Fruit fly (Drosophila melanogaster) whole organism, embryonic: ENCODE data around the gene CG6959.

Experiments used
- CG10431 ChIP-seq: fragments of 200-800 bp; sonication (Bioruptor generic); optimal IDR thresholded peaks from 3 replicates; lab custom pipeline; 2018; ENCODE audit warnings: missing biosample characterization, mild to moderate bottlenecking, missing genetic modification characterization
- CG10979 ChIP-seq: fragments of 200-800 bp; sonication (Bioruptor generic); optimal IDR thresholded peaks from 2 replicates; lab custom pipeline; 2018; ENCODE audit warnings: missing biosample characterization, mild to moderate bottlenecking, missing genetic modification characterization, moderate library complexity
- CG11504 ChIP-seq: fragments of 200-800 bp; sonication (Bioruptor generic); optimal IDR thresholded peaks from 3 replicates; lab custom pipeline; 2019; ENCODE audit warnings: missing biosample characterization, mild to moderate bottlenecking, missing genetic modification characterization, moderate library complexity
- CG12071 ChIP-seq: fragments of 200-800 bp; sonication (Bioruptor generic); optimal IDR thresholded peaks from 3 replicates; lab custom pipeline; 2018; ENCODE audit warnings: missing biosample characterization, mild to moderate bottlenecking, missing genetic modification characterization
- CG12744 ChIP-seq: fragments of 200-800 bp; sonication (Bioruptor generic); optimal IDR thresholded peaks from 2 replicates; lab custom pipeline; 2016; ENCODE audit warnings: missing biosample characterization, missing genetic modification characterization
- CG13894 ChIP-seq: fragments of 200-800 bp; sonication (Bioruptor generic); optimal IDR thresholded peaks from 3 replicates; lab custom pipeline; 2018; ENCODE audit warnings: missing biosample characterization, mild to moderate bottlenecking, missing genetic modification characterization, moderate library complexity
- CG1603 ChIP-seq: fragments of 200-800 bp; sonication (Bioruptor generic); optimal IDR thresholded peaks from 2 replicates; lab custom pipeline; 2019; ENCODE audit warnings: missing biosample characterization, mild to moderate bottlenecking, missing genetic modification characterization, moderate library complexity
- CG2120 ChIP-seq: fragments of 200-800 bp; sonication (Bioruptor generic); optimal IDR thresholded peaks from 3 replicates; lab custom pipeline; 2016; ENCODE audit warnings: missing biosample characterization, missing genetic modification characterization
- CG30431 ChIP-seq: fragments of 200-800 bp; sonication (Bioruptor generic); optimal IDR thresholded peaks from 2 replicates; lab custom pipeline; 2017; ENCODE audit warnings: missing biosample characterization, missing genetic modification characterization
- CG4360 ChIP-seq: fragments of 200-800 bp; sonication (Bioruptor generic); IDR thresholded peaks from 2 replicates; pipeline ENCODE4 v1.3.6; 2022; ENCODE audit warnings: missing biosample characterization, missing genetic modification characterization
- CG7928 ChIP-seq: fragments of 200-800 bp; sonication (Bioruptor generic); optimal IDR thresholded peaks from 2 replicates; lab custom pipeline; 2017; ENCODE audit warnings: missing biosample characterization, mild to moderate bottlenecking, missing genetic modification characterization
- D19A ChIP-seq: fragments of 200-800 bp; optimal IDR thresholded peaks from 3 replicates; lab custom pipeline; 2019; ENCODE audit warnings: missing biosample characterization, mild to moderate bottlenecking, missing genetic modification characterization, moderate library complexity
- D19B ChIP-seq: fragments of 200-800 bp; sonication (Bioruptor generic); optimal IDR thresholded peaks from 2 replicates; lab custom pipeline; 2017; ENCODE audit warnings: missing biosample characterization, mild to moderate bottlenecking, missing genetic modification characterization
- Gug ChIP-seq: fragments of 200-800 bp; sonication (Bioruptor generic); IDR thresholded peaks from 4 replicates; pipeline ENCODE4 v1.3.6; 2022; ENCODE audit warnings: missing biosample characterization, missing genetic modification characterization
- Hr78 ChIP-seq, 2 experiments: fragments of 200-800 bp in 1 of 2; fragments of >200 bp in 1 of 2; sonication (Bioruptor generic) in 1 of 2; optimal IDR thresholded peaks; 2 replicates each; lab custom pipeline; 2017 to 2019; ENCODE audit warnings: missing biosample characterization in 2 of 2, missing genetic modification characterization in 2 of 2, mild to moderate bottlenecking in 1 of 2, moderate library complexity in 1 of 2
- Med ChIP-seq: fragments of 200-800 bp; sonication (Bioruptor generic); peaks from one replicate; lab custom pipeline; 2016; ENCODE audit warnings: missing biosample characterization, missing genetic modification characterization, mild to moderate bottlenecking, inconsistent platforms, moderate library complexity
- Rfx ChIP-seq: fragments of 200-800 bp; sonication (Bioruptor generic); IDR thresholded peaks from 2 replicates; pipeline ENCODE4 v1.3.6; 2022; ENCODE audit warnings: missing biosample characterization, missing genetic modification characterization
- Ssrp ChIP-seq: fragments of 200-800 bp; sonication (Bioruptor generic); optimal IDR thresholded peaks from 2 replicates; lab custom pipeline; 2018; ENCODE audit warnings: missing biosample characterization, mild to moderate bottlenecking, missing genetic modification characterization, moderate library complexity
- Trl ChIP-seq, 3 experiments: fragments of >200 bp in 2 of 3; fragments of 200-800 bp in 1 of 3; sonication (Bioruptor generic) in 1 of 3; optimal IDR thresholded peaks; 2 replicates in 1 of 3; 3 replicates in 2 of 3; lab custom pipeline; 2016 to 2017; ENCODE audit warnings: missing biosample characterization in 1 of 3, missing genetic modification characterization in 1 of 3
- abd-A ChIP-seq: fragments of 200-800 bp; sonication (Bioruptor generic); optimal IDR thresholded peaks from 3 replicates; lab custom pipeline; 2019; ENCODE audit warnings: missing biosample characterization, mild to moderate bottlenecking, missing genetic modification characterization, moderate library complexity
- aop ChIP-seq: fragments of 200-800 bp; sonication (Bioruptor generic); IDR thresholded peaks from 2 replicates; pipeline ENCODE4 v1.3.6; 2022; ENCODE audit warnings: missing biosample characterization, missing genetic modification characterization
- bab2 ChIP-seq: fragments of 200-800 bp; sonication (Bioruptor generic); optimal IDR thresholded peaks from 2 replicates; lab custom pipeline; 2016; ENCODE audit warnings: missing biosample characterization, missing genetic modification characterization
- bbx ChIP-seq: fragments of 200-800 bp; sonication (Bioruptor generic); IDR thresholded peaks from 2 replicates; pipeline ENCODE4 v1.3.6; 2022; ENCODE audit warnings: missing biosample characterization, missing genetic modification characterization; ENCODE audit not compliant: partially characterized antibody
- cg ChIP-seq: fragments of 200-800 bp; sonication (Bioruptor generic); optimal IDR thresholded peaks from 3 replicates; lab custom pipeline; 2019; ENCODE audit warnings: missing biosample characterization, mild to moderate bottlenecking, missing genetic modification characterization, moderate library complexity
- chinmo ChIP-seq: fragments of 200-800 bp; sonication (Bioruptor generic); IDR thresholded peaks from 4 replicates; pipeline ENCODE4 v1.3.6; 2022; ENCODE audit warnings: missing biosample characterization, missing genetic modification characterization; ENCODE audit not compliant: partially characterized antibody
- chm ChIP-seq: fragments of 200-800 bp; sonication (Bioruptor generic); IDR thresholded peaks from 2 replicates; pipeline ENCODE4 v1.3.6; 2022; ENCODE audit warnings: missing biosample characterization, missing genetic modification characterization
- crol ChIP-seq: fragments of 200-800 bp; sonication (Bioruptor generic); IDR thresholded peaks from 2 replicates; pipeline ENCODE4 v1.3.6; 2022; ENCODE audit warnings: missing biosample characterization, missing genetic modification characterization
- gem ChIP-seq: fragments of 200-800 bp; sonication (Bioruptor generic); optimal IDR thresholded peaks from 2 replicates; lab custom pipeline; 2019; ENCODE audit warnings: missing biosample characterization, mild to moderate bottlenecking, missing genetic modification characterization, moderate library complexity
- gro ChIP-seq: fragments of 200-800 bp; sonication (Bioruptor generic); optimal IDR thresholded peaks from 2 replicates; lab custom pipeline; 2016; ENCODE audit warnings: missing biosample characterization, missing genetic modification characterization
- hkb ChIP-seq, 2 experiments: fragments of 200-800 bp in 1 of 2; fragments of >200 bp in 1 of 2; sonication (Bioruptor generic) in 1 of 2; IDR thresholded peaks in 1 of 2; optimal IDR thresholded peaks in 1 of 2; 2 replicates each; pipeline versions ENCODE4 v1.3.6 to Lab custom; 2017 to 2022; ENCODE audit warnings: missing biosample characterization in 1 of 2, missing genetic modification characterization in 1 of 2
- jumu ChIP-seq: fragments of 200-800 bp; sonication (Bioruptor generic); optimal IDR thresholded peaks from 3 replicates; lab custom pipeline; 2016; ENCODE audit warnings: missing biosample characterization, missing genetic modification characterization
- ken ChIP-seq: fragments of 200-800 bp; sonication (Bioruptor generic); IDR thresholded peaks from 3 replicates; pipeline ENCODE4 v1.3.6; 2022; ENCODE audit warnings: missing biosample characterization, missing genetic modification characterization
- kni ChIP-seq: fragments of 200-800 bp; sonication (Bioruptor generic); optimal IDR thresholded peaks from 3 replicates; lab custom pipeline; 2017; ENCODE audit warnings: mild to moderate bottlenecking, missing biosample characterization, missing genetic modification reagents, missing genetic modification characterization
- knrl ChIP-seq: fragments of 200-800 bp; sonication (Bioruptor generic); IDR thresholded peaks from 3 replicates; pipeline ENCODE4 v1.3.6; 2022; ENCODE audit warnings: missing biosample characterization, missing genetic modification characterization; ENCODE audit not compliant: partially characterized antibody
- lab ChIP-seq: fragments of 200-800 bp; sonication (Bioruptor generic); optimal IDR thresholded peaks from 3 replicates; lab custom pipeline; 2017; ENCODE audit warnings: missing biosample characterization, missing genetic modification characterization, mild to moderate bottlenecking, moderate library complexity, missing genetic modification reagents
- otp ChIP-seq: fragments of 200-800 bp; sonication (Bioruptor generic); IDR thresholded peaks from 3 replicates; pipeline ENCODE4, ENCODE4 v1.3.6; 2022; ENCODE audit warnings: missing biosample characterization, missing genetic modification characterization
- pros ChIP-seq: fragments of 200-800 bp; sonication (Bioruptor generic); optimal IDR thresholded peaks from 3 replicates; lab custom pipeline; 2019; ENCODE audit warnings: missing biosample characterization, mild to moderate bottlenecking, missing genetic modification characterization, moderate library complexity
- row ChIP-seq: fragments of 200-800 bp; sonication (Bioruptor generic); IDR thresholded peaks from 3 replicates; pipeline ENCODE4 v1.3.6; 2022; ENCODE audit warnings: missing biosample characterization, missing genetic modification characterization
- schlank ChIP-seq: fragments of 200-800 bp; sonication (Bioruptor generic); optimal IDR thresholded peaks from 2 replicates; lab custom pipeline; 2018; ENCODE audit warnings: missing biosample characterization, mild to moderate bottlenecking, missing genetic modification characterization
- sens ChIP-seq: fragments of 200-800 bp; sonication (Bioruptor generic); peaks from one replicate; lab custom pipeline; 2016; ENCODE audit warnings: missing biosample characterization, missing genetic modification characterization
- seq ChIP-seq: fragments of 200-800 bp; sonication (Bioruptor generic); IDR thresholded peaks from 2 replicates; pipeline ENCODE4 v1.3.6; 2022; ENCODE audit warnings: missing biosample characterization, missing genetic modification characterization
- slbo ChIP-seq: fragments of 200-800 bp; sonication (Bioruptor generic); IDR thresholded peaks from 2 replicates; pipeline ENCODE4 v1.3.6; 2022; ENCODE audit warnings: missing biosample characterization, missing genetic modification characterization
- sob ChIP-seq: fragments of 200-800 bp; sonication (Bioruptor generic); IDR thresholded peaks from 2 replicates; pipeline ENCODE4 v1.3.6; 2022; ENCODE audit warnings: missing biosample characterization, missing genetic modification characterization
- sqz ChIP-seq: fragments of 200-800 bp; sonication (Bioruptor generic); optimal IDR thresholded peaks from 3 replicates; lab custom pipeline; 2018; ENCODE audit warnings: missing biosample characterization, mild to moderate bottlenecking, missing genetic modification characterization
- tll ChIP-seq, 2 experiments: fragments of 200-800 bp in 1 of 2; fragments of >200 bp in 1 of 2; sonication (Bioruptor generic) in 1 of 2; optimal IDR thresholded peaks; 2 replicates each; lab custom pipeline; 2017 to 2019; ENCODE audit warnings: missing biosample characterization in 2 of 2, missing genetic modification characterization in 2 of 2, mild to moderate bottlenecking in 1 of 2, moderate library complexity in 1 of 2
- z ChIP-seq: fragments of 200-800 bp; sonication (Bioruptor generic); IDR thresholded peaks from 3 replicates; pipeline ENCODE4 v1.3.6; 2022; ENCODE audit warnings: missing biosample characterization, missing genetic modification characterization
- zf30C ChIP-seq: fragments of 200-800 bp; sonication (Bioruptor generic); optimal IDR thresholded peaks from 3 replicates; lab custom pipeline; 2018; ENCODE audit warnings: missing biosample characterization, mild to moderate bottlenecking, missing genetic modification characterization

Gene CG6959

dm6 chr3R:11777058-11777457 lies 92.2 kb downstream of the CG6959 start (continued):
- TF ChIP-seq CG12071: peak; percentile 4
- no peak for TF ChIP-seq CG7928 (GFP tag; lab: Kevin White, UChicago)
- peak; percentile 0 for TF ChIP-seq jumu (GFP tag; lab: Kevin White, UChicago)
- peak; percentile 29 for TF ChIP-seq gem (tag; lab: Kevin White, UChicago)
- peak; percentile 10 for TF ChIP-seq CG12744 (GFP tag; lab: Kevin White, UChicago)
- TF ChIP-seq hkb (optimal IDR thresholded peaks at IDR 0.05; lab: Kevin White, UChicago): no peak
- peak; percentile 30; the same call in 1 of the 2 replicates for TF ChIP-seq hkb (GFP tag; IDR thresholded peaks at IDR 0.05; lab: Robert Waterston, UW)
- TF ChIP-seq CG1603 (tag; lab: Kevin White, UChicago): peak; percentile 11
- TF ChIP-seq CG11504 (tag; lab: Kevin White, UChicago): peak; percentile 25
- peak; percentile 54 for TF ChIP-seq sens
- peak; percentile 69 for TF ChIP-seq D19A (tag; lab: Kevin White, UChicago)
- TF ChIP-seq otp (GFP tag; lab: Robert Waterston, UW): peak; percentile 21; the same call in 1 of the 3 replicates
- peak; percentile 9 for TF ChIP-seq CG10979 (tag; lab: Kevin White, UChicago)
- peak; percentile 6 for TF ChIP-seq CG2120
- TF ChIP-seq Rfx: 0 out of 2 replicates have a peak, but pooled peaks have one; percentile 6
- peak; percentile 68 for TF ChIP-seq abd-A (tag; lab: Kevin White, UChicago)
- 0 out of 2 replicates have a peak, but pooled peaks have one; percentile 22 for TF ChIP-seq bbx (GFP tag; lab: Robert Waterston, UW)
- peak; percentile 91 for TF ChIP-seq crol (GFP tag; lab: Robert Waterston, UW)
- no peak for TF ChIP-seq lab
- peak; percentile 55 for TF ChIP-seq chm (GFP tag; lab: Robert Waterston, UW)
- 0 out of 4 replicates have a peak, but pooled peaks have one; percentile 42 for TF ChIP-seq chinmo (GFP tag; lab: Robert Waterston, UW)
- TF ChIP-seq CG10431 (GFP tag; lab: Kevin White, UChicago): no peak
- TF ChIP-seq sob: peak; percentile 27; the same call in 1 of the 2 replicates
- 0 out of 2 replicates have a peak, but pooled peaks have one; percentile 19 for TF ChIP-seq slbo (GFP tag; lab: Robert Waterston, UW)
- TF ChIP-seq Gug (GFP tag; lab: Robert Waterston, UW): 0 out of 4 replicates have a peak, but pooled peaks have one; percentile 31
- TF ChIP-seq Hr78 (GFP tag; optimal IDR thresholded peaks at IDR 0.05; lab: Kevin White, UChicago): no peak
- TF ChIP-seq CG13894 (tag; lab: Kevin White, UChicago): peak; percentile 20
- TF ChIP-seq, all 482 proteins: peak for 53

DNA sequence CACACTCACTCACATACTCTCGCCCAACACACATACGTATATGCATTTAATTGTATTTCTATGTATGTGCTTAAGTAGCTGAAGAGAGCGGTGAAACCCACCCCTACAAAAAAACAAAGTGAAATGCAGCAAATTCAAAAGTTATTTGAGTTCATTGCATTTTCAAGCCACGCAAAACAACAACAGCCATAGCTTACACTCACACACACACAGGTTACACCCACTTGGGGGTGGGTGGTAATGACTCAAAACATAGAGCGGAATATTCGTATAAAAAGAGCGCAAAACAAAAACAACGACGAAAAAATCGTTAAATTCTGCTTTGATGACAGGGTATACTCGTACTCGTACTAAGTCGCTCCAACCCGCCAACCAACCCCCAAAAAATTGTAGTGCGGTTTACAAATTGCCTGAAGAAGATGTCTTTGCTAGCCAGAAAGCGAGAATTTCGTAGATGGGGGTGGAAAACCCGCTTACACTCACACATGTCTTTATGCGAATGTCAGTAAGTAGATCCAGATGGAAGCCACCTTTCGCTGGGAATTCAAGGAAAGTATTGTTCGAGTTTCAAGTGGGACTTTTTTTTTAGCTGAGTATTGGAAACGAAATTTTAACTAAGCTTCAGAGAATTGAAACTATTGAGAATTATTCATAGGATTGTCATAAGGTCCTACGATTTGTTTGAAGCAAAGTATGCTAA lies 93.0 kb downstream of the CG6959 start:
- TF ChIP-seq aop (GFP tag; lab: Robert Waterston, UW) (no peak), kni (peak; percentile 25), ken (no peak), z (GFP tag; lab: Robert Waterston, UW) (peak; percentile 88), row (GFP tag; lab: Robert Waterston, UW) (peak; percentile 22; the same call in 1 of the 3 replicates), Ssrp (no peak), sqz (GFP tag; lab: Kevin White, UChicago) (peak; percentile 13), D19B (GFP tag; lab: Kevin White, UChicago) (peak; percentile 20), bab2 (GFP tag; lab: Kevin White, UChicago) (no peak), knrl (GFP tag; lab: Robert Waterston, UW) (no peak), Trl (optimal IDR thresholded peaks at IDR 0.05; lab: Kevin White, UChicago) (peak in 1 of 2 experiments; percentile 19), Trl (GFP tag; optimal IDR thresholded peaks at IDR 0.05; lab: Kevin White, UChicago) (no peak), cg (GFP tag; lab: Kevin White, UChicago) (peak; percentile 82), schlank (no peak), zf30C (GFP tag; lab: Kevin White, UChicago) (no peak), seq (GFP tag; lab: Robert Waterston, UW) (peak; percentile 72; the same call in 1 of the 2 replicates), abd-A (tag; lab: Kevin White, UChicago) (peak; percentile 83), gro (GFP tag; lab: Kevin White, UChicago) (no peak), Med (peak; percentile 63), pros (GFP tag; lab: Kevin White, UChicago) (peak; percentile 97), tll (GFP tag; optimal IDR thresholded peaks at IDR 0.05; lab: Kevin White, UChicago) (peak in 1 of 2 experiments; percentile 16), CG30431 (GFP tag; lab: Kevin White, UChicago) (no peak), CG4360 (0 out of 2 replicates have a peak, but pooled peaks have one; percentile 58)
